Worm (Caenorhabditis elegans): ENCODE measurements around the gene ZK1055.4.

DNA sequence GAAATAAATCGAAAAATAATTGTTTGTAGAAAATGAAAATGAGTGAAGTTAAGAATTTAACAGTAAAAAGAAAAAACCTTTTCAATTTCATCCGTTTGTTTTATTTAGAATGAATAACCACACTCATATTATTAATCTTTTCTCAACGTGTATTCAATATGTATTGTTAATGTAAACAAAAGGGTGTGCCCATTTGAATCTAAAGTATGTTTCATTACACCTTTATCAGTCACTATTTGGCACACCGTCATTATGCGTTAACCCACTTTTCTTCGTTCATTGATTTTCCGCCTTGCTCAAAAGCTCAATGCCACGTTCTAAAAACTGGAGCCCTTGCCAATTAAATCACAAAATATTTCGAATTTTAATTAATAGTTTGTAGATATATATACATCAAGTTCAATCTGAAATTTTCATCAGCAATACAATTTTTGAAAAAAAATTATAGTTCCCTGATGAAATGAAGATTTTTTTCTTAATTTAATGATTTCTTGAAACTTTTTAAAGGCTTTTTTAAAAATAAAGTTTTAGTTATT is 15.9 kb upstream of the ZK1055.4 start, which contains the start of gene K04A8.1:
- TF ChIP-seq ama-1 (optimal IDR thresholded peaks at IDR 0.05) (no peak), lsy-2 (tag; optimal IDR thresholded peaks at IDR 0.05) (no peak), unc-62 (GFP tag; optimal IDR thresholded peaks at IDR 0.05) (no peak), nhr-11 (tag; optimal IDR thresholded peaks at IDR 0.05) (no peak), snpc-4 (tag; optimal IDR thresholded peaks at IDR 0.05) (no peak), nhr-129 (tag; optimal IDR thresholded peaks at IDR 0.05) (no peak), skn-1 (tag; optimal IDR thresholded peaks at IDR 0.05) (no peak), blmp-1 (tag; optimal IDR thresholded peaks at IDR 0.05; ENCODE audit: insufficient read depth) (no peak), nhr-25 (tag; optimal IDR thresholded peaks at IDR 0.05) (no peak), aly-2 (tag; optimal IDR thresholded peaks at IDR 0.05) (no peak), unc-39 (tag; optimal IDR thresholded peaks at IDR 0.05) (no peak), C34F6.9 (tag; optimal IDR thresholded peaks at IDR 0.05) (no peak)

Data from whole organism, L2 larva.